Fruit fly (Drosophila melanogaster) whole organism, prepupa: ENCODE data around the gene CG43362.

Experiments
- Blimp-1 ChIP-seq: fragments of 200-800 bp; sonication (Bioruptor generic); optimal IDR thresholded peaks from 3 replicates; lab custom pipeline; 2017; ENCODE audit warnings: missing biosample characterization, missing genetic modification characterization, mild to moderate bottlenecking, moderate library complexity, missing genetic modification reagents
- CG10669 ChIP-seq: fragments of 200-800 bp; sonication (Bioruptor generic); optimal IDR thresholded peaks from 3 replicates; lab custom pipeline; 2018; ENCODE audit warnings: missing biosample characterization, mild to moderate bottlenecking, missing genetic modification characterization, moderate library complexity
- CG11902 ChIP-seq: fragments of 200-800 bp; sonication (Bioruptor generic); optimal IDR thresholded peaks from 3 replicates; lab custom pipeline; 2016; ENCODE audit warnings: missing biosample characterization, missing genetic modification characterization
- CG1621 ChIP-seq: fragments of 200-800 bp; sonication (Bioruptor generic); optimal IDR thresholded peaks from 3 replicates; lab custom pipeline; 2018; ENCODE audit warnings: missing biosample characterization, mild to moderate bottlenecking, missing genetic modification characterization
- CG6163 ChIP-seq: fragments of 200-800 bp; sonication (Bioruptor generic); IDR thresholded peaks from 3 replicates; pipeline ENCODE4 v1.3.6; 2022; ENCODE audit warnings: missing biosample characterization, missing genetic modification characterization
- Lpt ChIP-seq: fragments of 200-800 bp; sonication (Bioruptor generic); optimal IDR thresholded peaks from 3 replicates; lab custom pipeline; 2016; ENCODE audit warnings: missing biosample characterization, missing genetic modification characterization
- Sox102F ChIP-seq: fragments of 200-800 bp; sonication (Bioruptor generic); optimal IDR thresholded peaks from 2 replicates; lab custom pipeline; 2016; ENCODE audit warnings: missing biosample characterization, mild to moderate bottlenecking, missing genetic modification characterization
- esn ChIP-seq: fragments of 200-800 bp; sonication (Bioruptor generic); optimal IDR thresholded peaks from 2 replicates; lab custom pipeline; 2016; ENCODE audit warnings: missing biosample characterization, mild to moderate bottlenecking, missing genetic modification characterization, moderate library complexity
- lz ChIP-seq: fragments of 200-800 bp; sonication (Bioruptor generic); optimal IDR thresholded peaks from 3 replicates; lab custom pipeline; 2016; ENCODE audit warnings: missing biosample characterization, missing genetic modification characterization
- pdm3 ChIP-seq: fragments of 200-800 bp; sonication (Bioruptor generic); optimal IDR thresholded peaks from 3 replicates; lab custom pipeline; 2016; ENCODE audit warnings: missing biosample characterization, missing genetic modification characterization
- salr ChIP-seq, 2 experiments: fragments of 200-800 bp; sonication (Bioruptor generic); optimal IDR thresholded peaks; 3 replicates each; lab custom pipeline; 2016 to 2018; ENCODE audit warnings: missing biosample characterization in 2 of 2, missing genetic modification characterization in 2 of 2, mild to moderate bottlenecking in 1 of 2
- spab ChIP-seq: fragments of 200-800 bp; sonication (Bioruptor generic); optimal IDR thresholded peaks from 2 replicates; lab custom pipeline; 2017; ENCODE audit warnings: missing biosample characterization, mild to moderate bottlenecking, missing genetic modification characterization, missing genetic modification reagents
- ss ChIP-seq, 2 experiments: fragments of 200-800 bp; sonication (Bioruptor generic); optimal IDR thresholded peaks; 2 replicates in 1 of 2; 3 replicates in 1 of 2; lab custom pipeline; 2017 to 2018; ENCODE audit warnings: mild to moderate bottlenecking in 2 of 2, missing biosample characterization in 2 of 2, missing genetic modification characterization in 2 of 2, moderate library complexity in 1 of 2

dm6 chr2L:18309346-18309745, 18.1 kb upstream of the CG43362 start, which contains the start of gene CG43354:
- TF ChIP-seq esn (GFP tag; lab: Kevin White, UChicago) (no peak), CG6163 (GFP tag; lab: Robert Waterston, UW) (no peak), CG10669 (no peak), Lpt (GFP tag; lab: Kevin White, UChicago) (no peak), pdm3 (GFP tag; lab: Kevin White, UChicago) (no peak), Sox102F (GFP tag; lab: Kevin White, UChicago) (no peak), Blimp-1 (GFP tag; lab: Kevin White, UChicago) (no peak), salr (GFP tag; optimal IDR thresholded peaks at IDR 0.05; lab: Kevin White, UChicago) (no peak), CG11902 (GFP tag; lab: Kevin White, UChicago) (no peak), ss (GFP tag; optimal IDR thresholded peaks at IDR 0.05; lab: Kevin White, UChicago) (no peak), CG1621 (tag; lab: Kevin White, UChicago) (no peak), lz (GFP tag; lab: Kevin White, UChicago) (no peak), spab (GFP tag; lab: Kevin White, UChicago) (no peak)
